Fruit fly (Drosophila melanogaster) whole organism, embryonic: ENCODE results near the gene Oatp26F.

ENCODE experiments used
- Awh ChIP-seq: fragments of 200-800 bp; sonication (Bioruptor generic); IDR thresholded peaks from 2 replicates; pipeline ENCODE4, ENCODE4 v1.3.6; 2022; ENCODE audit warnings: missing biosample characterization, missing genetic modification characterization
- BtbVII ChIP-seq: fragments of 200-800 bp; sonication (Bioruptor generic); optimal IDR thresholded peaks from 3 replicates; lab custom pipeline; 2017; ENCODE audit warnings: missing biosample characterization, mild to moderate bottlenecking, missing genetic modification characterization
- CG10366 ChIP-seq: fragments of 200-800 bp; sonication (Bioruptor generic); IDR thresholded peaks from 2 replicates; pipeline ENCODE4 v1.3.6; 2022; ENCODE audit warnings: missing biosample characterization, missing genetic modification characterization
- CG11085 ChIP-seq: fragments of 200-800 bp; sonication (Bioruptor generic); IDR thresholded peaks from 2 replicates; pipeline ENCODE4 v1.3.6; 2022; ENCODE audit warnings: missing biosample characterization, missing genetic modification characterization
- CG12219 ChIP-seq: fragments of 200-800 bp; sonication (Bioruptor generic); optimal IDR thresholded peaks from 3 replicates; lab custom pipeline; 2018; ENCODE audit warnings: missing biosample characterization, mild to moderate bottlenecking, missing genetic modification characterization
- CG12299 ChIP-seq: fragments of 200-800 bp; sonication (Bioruptor generic); optimal IDR thresholded peaks from 2 replicates; lab custom pipeline; 2018; ENCODE audit warnings: missing biosample characterization, mild to moderate bottlenecking, missing genetic modification characterization
- CG1233 ChIP-seq: fragments of 200-800 bp; sonication (Bioruptor generic); optimal IDR thresholded peaks from 4 replicates; lab custom pipeline; 2018; ENCODE audit warnings: missing biosample characterization, mild to moderate bottlenecking, missing genetic modification characterization
- CG13894 ChIP-seq: fragments of 200-800 bp; sonication (Bioruptor generic); optimal IDR thresholded peaks from 3 replicates; lab custom pipeline; 2018; ENCODE audit warnings: missing biosample characterization, mild to moderate bottlenecking, missing genetic modification characterization, moderate library complexity
- CG1529 ChIP-seq: fragments of 200-800 bp; sonication (Bioruptor generic); optimal IDR thresholded peaks from 3 replicates; lab custom pipeline; 2018; ENCODE audit warnings: missing biosample characterization, missing genetic modification characterization
- CG17568 ChIP-seq: fragments of 200-800 bp; sonication (Bioruptor generic); optimal IDR thresholded peaks from 2 replicates; lab custom pipeline; 2018; ENCODE audit warnings: missing biosample characterization, mild to moderate bottlenecking, missing genetic modification characterization, moderate library complexity
- CG2120 ChIP-seq: fragments of 200-800 bp; sonication (Bioruptor generic); optimal IDR thresholded peaks from 3 replicates; lab custom pipeline; 2016; ENCODE audit warnings: missing biosample characterization, missing genetic modification characterization
- CG30431 ChIP-seq: fragments of 200-800 bp; sonication (Bioruptor generic); optimal IDR thresholded peaks from 2 replicates; lab custom pipeline; 2017; ENCODE audit warnings: missing biosample characterization, missing genetic modification characterization
- CG31224 ChIP-seq: fragments of 200-800 bp; sonication (Bioruptor generic); IDR thresholded peaks from 2 replicates; pipeline ENCODE4 v1.3.6; 2022; ENCODE audit warnings: missing biosample characterization, missing genetic modification characterization
- CG31441 ChIP-seq: fragments of 200-800 bp; sonication (Bioruptor generic); IDR thresholded peaks from 2 replicates; pipeline ENCODE4 v1.3.6; 2022; ENCODE audit warnings: missing biosample characterization, missing genetic modification characterization
- CG3847 ChIP-seq: fragments of 200-800 bp; sonication (Bioruptor generic); IDR thresholded peaks from 2 replicates; pipeline ENCODE4 v1.3.6; 2022; ENCODE audit warnings: missing biosample characterization, missing genetic modification characterization
- CG4424 ChIP-seq: fragments of 200-800 bp; sonication (Bioruptor generic); optimal IDR thresholded peaks from 3 replicates; lab custom pipeline; 2016; ENCODE audit warnings: missing biosample characterization, missing genetic modification characterization
- CG4854 ChIP-seq: fragments of 200-800 bp; sonication (Bioruptor generic); optimal IDR thresholded peaks from 2 replicates; lab custom pipeline; 2016; ENCODE audit warnings: missing biosample characterization, missing genetic modification characterization, inconsistent platforms
- CG7372 ChIP-seq: fragments of 200-800 bp; sonication (Bioruptor generic); IDR thresholded peaks from 2 replicates; pipeline ENCODE4 v1.3.6; 2022; ENCODE audit warnings: missing biosample characterization, missing genetic modification characterization
- CG7928 ChIP-seq: fragments of 200-800 bp; sonication (Bioruptor generic); optimal IDR thresholded peaks from 2 replicates; lab custom pipeline; 2017; ENCODE audit warnings: missing biosample characterization, mild to moderate bottlenecking, missing genetic modification characterization
- CG8089 ChIP-seq: fragments of 200-800 bp; sonication (Bioruptor generic); optimal IDR thresholded peaks from 3 replicates; lab custom pipeline; 2016; ENCODE audit warnings: missing biosample characterization, missing genetic modification characterization
- CG8388 ChIP-seq: fragments of 200-800 bp; sonication (Bioruptor generic); optimal IDR thresholded peaks from 2 replicates; lab custom pipeline; 2019; ENCODE audit warnings: missing biosample characterization, mild to moderate bottlenecking, missing genetic modification characterization, moderate library complexity
- CG9876 ChIP-seq: fragments of 200-800 bp; sonication (Bioruptor generic); optimal IDR thresholded peaks from 2 replicates; lab custom pipeline; 2016; ENCODE audit warnings: missing biosample characterization, missing genetic modification characterization
- CTCF ChIP-seq: fragments of 200-800 bp; sonication (Bioruptor generic); optimal IDR thresholded peaks from 2 replicates; lab custom pipeline; 2017; ENCODE audit warnings: missing biosample characterization, mild to moderate bottlenecking, missing genetic modification characterization, moderate library complexity
- D19B ChIP-seq: fragments of 200-800 bp; sonication (Bioruptor generic); optimal IDR thresholded peaks from 2 replicates; lab custom pipeline; 2017; ENCODE audit warnings: missing biosample characterization, mild to moderate bottlenecking, missing genetic modification characterization
- Dip2 ChIP-seq: fragments of 200-800 bp; sonication (Bioruptor generic); IDR thresholded peaks from 2 replicates; pipeline ENCODE4 v1.3.6; 2022; ENCODE audit warnings: missing biosample characterization, missing genetic modification characterization
- HLH54F ChIP-seq: fragments of 200-800 bp; sonication (Bioruptor generic); optimal IDR thresholded peaks from 3 replicates; lab custom pipeline; 2016; ENCODE audit warnings: missing biosample characterization, missing genetic modification characterization
- Hey ChIP-seq: fragments of 200-800 bp; sonication (Bioruptor generic); optimal IDR thresholded peaks from 3 replicates; lab custom pipeline; 2018; ENCODE audit warnings: missing biosample characterization, mild to moderate bottlenecking, missing genetic modification characterization
- Med ChIP-seq: fragments of 200-800 bp; sonication (Bioruptor generic); peaks from one replicate; lab custom pipeline; 2016; ENCODE audit warnings: missing biosample characterization, missing genetic modification characterization, mild to moderate bottlenecking, inconsistent platforms, moderate library complexity
- Ptx1 ChIP-seq: fragments of 200-800 bp; sonication (Bioruptor generic); IDR thresholded peaks from 2 replicates; pipeline ENCODE4 v1.3.6; 2022; ENCODE audit warnings: missing biosample characterization, missing genetic modification characterization
- ase ChIP-seq: fragments of 200-800 bp; sonication (Bioruptor generic); IDR thresholded peaks from 3 replicates; pipeline ENCODE4 v1.3.6; 2022; ENCODE audit warnings: missing biosample characterization, missing genetic modification characterization
- az2 ChIP-seq: fragments of 200-800 bp; sonication (Bioruptor generic); optimal IDR thresholded peaks from 3 replicates; lab custom pipeline; 2016; ENCODE audit warnings: missing biosample characterization, missing genetic modification characterization
- bigmax ChIP-seq: fragments of 200-800 bp; sonication (Bioruptor generic); optimal IDR thresholded peaks from 2 replicates; lab custom pipeline; 2018; ENCODE audit warnings: missing biosample characterization, mild to moderate bottlenecking, missing genetic modification characterization
- cwo ChIP-seq: fragments of 200-800 bp; sonication (Bioruptor generic); optimal IDR thresholded peaks from 3 replicates; lab custom pipeline; 2017; ENCODE audit warnings: missing biosample characterization, missing genetic modification characterization, mild to moderate bottlenecking, moderate library complexity, missing genetic modification reagents
- dmrt11E ChIP-seq: fragments of 200-800 bp; sonication (Bioruptor generic); optimal IDR thresholded peaks from 3 replicates; lab custom pipeline; 2018; ENCODE audit warnings: missing biosample characterization, mild to moderate bottlenecking, missing genetic modification characterization, moderate library complexity
- dmrt99B ChIP-seq: fragments of 200-800 bp; sonication (Bioruptor generic); optimal IDR thresholded peaks from 2 replicates; lab custom pipeline; 2018; ENCODE audit warnings: missing biosample characterization, mild to moderate bottlenecking, missing genetic modification characterization, moderate library complexity
- fd102C ChIP-seq: fragments of 200-800 bp; sonication (Bioruptor generic); optimal IDR thresholded peaks from 2 replicates; lab custom pipeline; 2018; ENCODE audit warnings: missing biosample characterization, mild to moderate bottlenecking, missing genetic modification characterization, moderate library complexity
- fd64A ChIP-seq: fragments of 200-800 bp; sonication (Bioruptor generic); optimal IDR thresholded peaks from 3 replicates; lab custom pipeline; 2018; ENCODE audit warnings: missing biosample characterization, mild to moderate bottlenecking, missing genetic modification characterization
- fu2 ChIP-seq: fragments of 200-800 bp; sonication (Bioruptor generic); optimal IDR thresholded peaks from 2 replicates; lab custom pipeline; 2016; ENCODE audit warnings: missing biosample characterization, missing genetic modification characterization
- gce ChIP-seq: fragments of 200-800 bp; sonication (Bioruptor generic); IDR thresholded peaks from 3 replicates; pipeline ENCODE4 v1.3.6; 2022; ENCODE audit warnings: missing biosample characterization, missing genetic modification characterization
- gcm ChIP-seq: fragments of 200-800 bp; sonication (Bioruptor generic); optimal IDR thresholded peaks from 2 replicates; lab custom pipeline; 2019; ENCODE audit warnings: missing biosample characterization, mild to moderate bottlenecking, missing genetic modification characterization, moderate library complexity
- h ChIP-seq: fragments of >200 bp; optimal IDR thresholded peaks from 2 replicates; lab custom pipeline; 2017
- lola ChIP-seq, 3 experiments: fragments of >200 bp in 2 of 3; fragments of 200-800 bp in 1 of 3; sonication (Bioruptor generic) in 1 of 3; optimal IDR thresholded peaks; 2 replicates each; lab custom pipeline; 2017 to 2019; ENCODE audit warnings: missing biosample characterization in 3 of 3, missing genetic modification characterization in 3 of 3, mild to moderate bottlenecking in 1 of 3, moderate library complexity in 1 of 3
- nerfin-1 ChIP-seq: fragments of 200-800 bp; sonication (Bioruptor generic); optimal IDR thresholded peaks from 3 replicates; lab custom pipeline; 2019; ENCODE audit warnings: missing biosample characterization, mild to moderate bottlenecking, missing genetic modification characterization, moderate library complexity
- nerfin-2 ChIP-seq: fragments of 200-800 bp; sonication (Bioruptor generic); IDR thresholded peaks from 2 replicates; pipeline ENCODE4 v1.3.6; 2022; ENCODE audit warnings: missing biosample characterization, missing genetic modification characterization; ENCODE audit not compliant: partially characterized antibody
- nom ChIP-seq: fragments of 200-800 bp; sonication (Bioruptor generic); optimal IDR thresholded peaks from 2 replicates; lab custom pipeline; 2017; ENCODE audit warnings: missing biosample characterization, missing genetic modification characterization, mild to moderate bottlenecking, moderate library complexity, missing genetic modification reagents
- pfk ChIP-seq: fragments of 200-800 bp; sonication (Bioruptor generic); optimal IDR thresholded peaks from 2 replicates; lab custom pipeline; 2018; ENCODE audit warnings: missing biosample characterization, mild to moderate bottlenecking, missing genetic modification characterization, moderate library complexity
- psq ChIP-seq: fragments of 200-800 bp; sonication (Bioruptor generic); optimal IDR thresholded peaks from 2 replicates; lab custom pipeline; 2017; ENCODE audit warnings: missing biosample characterization, missing genetic modification characterization
- toy ChIP-seq: fragments of 200-800 bp; sonication (Bioruptor generic); IDR thresholded peaks from 2 replicates; pipeline ENCODE4 v1.3.6; 2022; ENCODE audit warnings: missing biosample characterization, missing genetic modification characterization
- trem ChIP-seq: fragments of 200-800 bp; optimal IDR thresholded peaks from 3 replicates; lab custom pipeline; 2019; ENCODE audit warnings: missing biosample characterization, mild to moderate bottlenecking, missing genetic modification characterization, moderate library complexity
- unpg ChIP-seq: fragments of 200-800 bp; sonication (Bioruptor generic); optimal IDR thresholded peaks from 3 replicates; lab custom pipeline; 2018; ENCODE audit warnings: missing biosample characterization, mild to moderate bottlenecking, missing genetic modification characterization, moderate library complexity
- vnd ChIP-seq: fragments of 200-800 bp; sonication (Bioruptor generic); IDR thresholded peaks from 3 replicates; pipeline ENCODE4 v1.3.6; 2022; ENCODE audit warnings: missing biosample characterization, missing genetic modification characterization; ENCODE audit not compliant: partially characterized antibody

Oatp26F gene

DNA sequence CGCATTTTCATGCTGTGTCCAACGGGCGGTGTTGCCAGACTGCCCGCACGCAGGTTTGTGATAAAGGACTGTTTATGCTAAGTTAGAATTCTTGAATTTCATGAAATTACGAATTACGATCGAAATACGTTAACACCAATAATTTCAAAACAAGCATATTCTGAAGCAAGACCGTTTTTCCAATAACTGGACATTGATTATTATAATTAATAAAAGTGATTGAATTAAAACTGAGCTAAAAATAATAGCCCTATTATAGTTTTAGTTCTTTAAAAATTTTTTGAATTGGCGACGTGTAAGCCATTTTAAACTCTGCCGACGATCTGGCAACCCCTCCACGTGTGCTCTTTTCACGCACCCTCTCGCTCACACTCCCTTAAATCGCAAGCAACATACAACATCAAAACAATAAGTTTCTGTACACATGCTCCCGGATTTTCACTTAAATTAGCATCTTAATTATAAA lies 16.0 kb upstream of the Oatp26F start (continued):
- TF ChIP-seq pfk (GFP tag; lab: Kevin White, UChicago) (peak; percentile 56), CG1529 (peak; percentile 89), CG4424 (GFP tag; lab: Kevin White, UChicago) (peak; percentile 95), D19B (GFP tag; lab: Kevin White, UChicago) (peak; percentile 91), h (lab: Kevin White, UChicago) (no peak), dmrt11E (tag; lab: Kevin White, UChicago) (peak; percentile 93), unpg (GFP tag; lab: Kevin White, UChicago) (peak; percentile 96), CG30431 (GFP tag; lab: Kevin White, UChicago) (peak; percentile 88), Med (peak; percentile 99), vnd (GFP tag; lab: Robert Waterston, UW) (no peak), dmrt99B (tag; lab: Kevin White, UChicago) (peak; percentile 96), CG10366 (GFP tag; lab: Robert Waterston, UW) (peak; percentile 91), CG12219 (GFP tag; lab: Kevin White, UChicago) (peak; percentile 92), CG7372 (GFP tag; lab: Robert Waterston, UW) (peak; percentile 91), CG31224 (peak; percentile 88), cwo (GFP tag; lab: Kevin White, UChicago) (peak; percentile 94), CG9876 (GFP tag; lab: Kevin White, UChicago) (peak; percentile 77), gcm (GFP tag; lab: Kevin White, UChicago) (peak; percentile 93), CG4854 (peak; percentile 90), CG8089 (GFP tag; lab: Kevin White, UChicago) (peak; percentile 83), BtbVII (GFP tag; lab: Kevin White, UChicago) (peak; percentile 96), CG11085 (GFP tag; lab: Robert Waterston, UW) (peak; percentile 83), Ptx1 (GFP tag; lab: Robert Waterston, UW) (peak; percentile 94), lola (GFP tag; optimal IDR thresholded peaks at IDR 0.05; lab: Kevin White, UChicago) (peak in 1 of 3 experiments; percentile 94), CG31441 (GFP tag; lab: Robert Waterston, UW) (peak; percentile 96), CG8388 (peak; percentile 93), bigmax (GFP tag; lab: Kevin White, UChicago) (no peak), nom (peak; percentile 71), nerfin-2 (GFP tag; lab: Robert Waterston, UW) (no peak), Hey (tag; lab: Kevin White, UChicago) (no peak), CG12299 (tag; lab: Kevin White, UChicago) (peak; percentile 93), CG7928 (GFP tag; lab: Kevin White, UChicago) (peak; percentile 77), nerfin-1 (tag; lab: Kevin White, UChicago) (peak; percentile 93), CG3847 (peak; percentile 94), CTCF (GFP tag; lab: Kevin White, UChicago) (peak; percentile 61), fd64A (GFP tag; lab: Kevin White, UChicago) (peak; percentile 52), HLH54F (GFP tag; lab: Kevin White, UChicago) (peak; percentile 92), fd102C (GFP tag; lab: Kevin White, UChicago) (peak; percentile 15), Dip2 (peak; percentile 46; the same call in 1 of the 2 replicates), CG2120 (GFP tag; lab: Kevin White, UChicago) (peak; percentile 97), az2 (GFP tag; lab: Kevin White, UChicago) (peak; percentile 96), psq (GFP tag; lab: Kevin White, UChicago) (peak; percentile 90), ase (GFP tag; lab: Robert Waterston, UW) (peak; percentile 86), Awh (GFP tag; lab: Robert Waterston, UW) (peak; percentile 81), CG13894 (tag; lab: Kevin White, UChicago) (peak; percentile 94), gce (peak; percentile 82), toy (GFP tag; lab: Robert Waterston, UW) (peak; percentile 83), fu2 (GFP tag; lab: Kevin White, UChicago) (peak; percentile 91), trem (tag; lab: Kevin White, UChicago) (peak; percentile 90), CG17568 (GFP tag; lab: Kevin White, UChicago) (peak; percentile 87), CG1233 (GFP tag; lab: Kevin White, UChicago) (peak; percentile 93)
